Worm (Caenorhabditis elegans) whole organism, mixed stage, embryonic: ENCODE measurements around the gene F23A7.1.

Experiments
- M03D4.4 ChIP-seq: sonication (generic microtip); optimal IDR thresholded peaks from 2 replicates; lab custom pipeline; 2017; ENCODE audit warnings: mild to moderate bottlenecking, missing genetic modification characterization, missing compliant biosample characterization
- bed-3 ChIP-seq: fragments of 200-800 bp; sonication (Bioruptor generic); optimal IDR thresholded peaks from 3 replicates; lab custom pipeline; 2018; ENCODE audit warnings: mild to moderate bottlenecking, missing genetic modification characterization, moderate library complexity, missing compliant biosample characterization
- blmp-1 ChIP-seq: fragments of 150-350 bp; optimal IDR thresholded peaks from 2 replicates; lab custom pipeline; 2014; ENCODE audit warnings: missing biosample characterization, missing genetic modification characterization
- ceh-39 ChIP-seq: fragments of 150-350 bp; optimal IDR thresholded peaks from 2 replicates; lab custom pipeline; 2014; ENCODE audit warnings: missing biosample characterization, missing genetic modification characterization
- ceh-43 ChIP-seq: fragments of 200-800 bp; sonication (Bioruptor generic); optimal IDR thresholded peaks from 2 replicates; lab custom pipeline; 2018; ENCODE audit warnings: mild to moderate bottlenecking, missing genetic modification characterization, moderate library complexity, missing compliant biosample characterization
- ceh-83 ChIP-seq: fragments of 200-800 bp; sonication (Bioruptor generic); optimal IDR thresholded peaks from 2 replicates; lab custom pipeline; 2018; ENCODE audit warnings: mild to moderate bottlenecking, missing genetic modification characterization, missing compliant biosample characterization
- ces-1 ChIP-seq: fragments of 150-350 bp; optimal IDR thresholded peaks from 2 replicates; lab custom pipeline; 2014; ENCODE audit warnings: missing biosample characterization, missing genetic modification reagents, missing genetic modification characterization
- cnd-1 ChIP-seq: fragments of 200-800 bp; sonication (Bioruptor generic); optimal IDR thresholded peaks from 2 replicates; lab custom pipeline; 2018; ENCODE audit warnings: mild to moderate bottlenecking, missing genetic modification characterization, missing compliant biosample characterization
- drap-1 ChIP-seq: fragments of 200-800 bp; sonication (Bioruptor generic); optimal IDR thresholded peaks from 3 replicates; lab custom pipeline; 2018; ENCODE audit warnings: mild to moderate bottlenecking, missing genetic modification characterization, missing compliant biosample characterization
- elt-1 ChIP-seq: sonication (generic microtip); optimal IDR thresholded peaks from 2 replicates; lab custom pipeline; 2017; ENCODE audit warnings: missing genetic modification characterization, mild to moderate bottlenecking, missing compliant biosample characterization, antibody characterized with exemption, moderate library complexity, borderline replicate concordance; ENCODE audit not compliant: insufficient read depth
- elt-3 ChIP-seq: fragments of 150-350 bp; optimal IDR thresholded peaks from 2 replicates; lab custom pipeline; 2014; ENCODE audit warnings: missing biosample characterization, missing genetic modification characterization
- flh-1 ChIP-seq: fragments of 200-800 bp; sonication (Bioruptor generic); optimal IDR thresholded peaks from 2 replicates; lab custom pipeline; 2018; ENCODE audit warnings: mild to moderate bottlenecking, missing genetic modification characterization, moderate library complexity, missing compliant biosample characterization
- ham-2 ChIP-seq: fragments of 200-800 bp; sonication (Bioruptor generic); optimal IDR thresholded peaks from 2 replicates; lab custom pipeline; 2018; ENCODE audit warnings: mild to moderate bottlenecking, missing genetic modification characterization, missing compliant biosample characterization
- hlh-1 ChIP-seq: fragments of 150-350 bp; optimal IDR thresholded peaks from 2 replicates; lab custom pipeline; 2014; ENCODE audit warnings: missing biosample characterization, missing genetic modification reagents, missing genetic modification characterization
- lin-13 ChIP-seq: fragments of 150-350 bp; optimal IDR thresholded peaks from 2 replicates; lab custom pipeline; 2014; ENCODE audit warnings: missing biosample characterization, missing genetic modification characterization
- lin-32 ChIP-seq: fragments of 200-800 bp; sonication (Bioruptor generic); optimal IDR thresholded peaks from 2 replicates; lab custom pipeline; 2018; ENCODE audit warnings: mild to moderate bottlenecking, missing genetic modification characterization, missing compliant biosample characterization
- lsy-2 ChIP-seq: fragments of 150-350 bp; optimal IDR thresholded peaks from 2 replicates; lab custom pipeline; 2014; ENCODE audit warnings: missing biosample characterization, missing genetic modification characterization
- mab-5 ChIP-seq: fragments of 150-350 bp; optimal IDR thresholded peaks from 2 replicates; lab custom pipeline; 2014; ENCODE audit warnings: missing biosample characterization, missing genetic modification characterization
- mep-1 ChIP-seq: fragments of 150-350 bp; optimal IDR thresholded peaks from 2 replicates; lab custom pipeline; 2017; ENCODE audit warnings: missing biosample characterization, missing genetic modification reagents, missing genetic modification characterization, inconsistent platforms
- mls-2 ChIP-seq: sonication (generic microtip); optimal IDR thresholded peaks from 2 replicates; lab custom pipeline; 2016; ENCODE audit warnings: mild to moderate bottlenecking, missing genetic modification characterization, moderate library complexity, missing compliant biosample characterization
- nhr-12 ChIP-seq: fragments of 150-350 bp; optimal IDR thresholded peaks from 2 replicates; lab custom pipeline; 2014; ENCODE audit warnings: missing biosample characterization, missing genetic modification characterization
- nhr-2 ChIP-seq: fragments of 150-350 bp; optimal IDR thresholded peaks from 2 replicates; lab custom pipeline; 2014; ENCODE audit warnings: missing biosample characterization, missing genetic modification characterization
- nhr-237 ChIP-seq: fragments of 150-350 bp; optimal IDR thresholded peaks from 2 replicates; lab custom pipeline; 2014; ENCODE audit warnings: missing biosample characterization, missing genetic modification characterization
- nhr-28 ChIP-seq: fragments of 150-350 bp; optimal IDR thresholded peaks from 2 replicates; lab custom pipeline; 2014; ENCODE audit warnings: missing biosample characterization, missing genetic modification characterization
- nhr-76 ChIP-seq: sonication (generic microtip); optimal IDR thresholded peaks from 2 replicates; lab custom pipeline; 2017; ENCODE audit warnings: missing biosample characterization, missing genetic modification characterization
- pha-4 ChIP-seq: fragments of 150-350 bp; optimal IDR thresholded peaks from 2 replicates; lab custom pipeline; 2018; ENCODE audit warnings: missing biosample characterization, missing genetic modification reagents, missing genetic modification characterization
- sem-2 ChIP-seq: fragments of 200-800 bp; sonication (Bioruptor generic); optimal IDR thresholded peaks from 2 replicates; lab custom pipeline; 2018; ENCODE audit warnings: mild to moderate bottlenecking, missing genetic modification characterization, missing compliant biosample characterization
- snpc-4 ChIP-seq: fragments of 150-350 bp; optimal IDR thresholded peaks from 2 replicates; lab custom pipeline; 2014; ENCODE audit warnings: missing biosample characterization, missing genetic modification characterization
- sptf-1 ChIP-seq: sonication (generic microtip); optimal IDR thresholded peaks from 2 replicates; lab custom pipeline; 2017; ENCODE audit warnings: mild to moderate bottlenecking, missing genetic modification characterization, moderate library complexity, missing compliant biosample characterization
- tbx-8 ChIP-seq: fragments of 200-800 bp; sonication (Bioruptor generic); optimal IDR thresholded peaks from 2 replicates; lab custom pipeline; 2018; ENCODE audit warnings: mild to moderate bottlenecking, missing genetic modification characterization, moderate library complexity, missing compliant biosample characterization
- unc-120 ChIP-seq: sonication (generic microtip); optimal IDR thresholded peaks from 2 replicates; lab custom pipeline; 2017; ENCODE audit warnings: missing genetic modification characterization, missing compliant biosample characterization; ENCODE audit not compliant: poor library complexity, severe bottlenecking
- unc-39 ChIP-seq: fragments of 150-350 bp; optimal IDR thresholded peaks from 2 replicates; lab custom pipeline; 2014; ENCODE audit warnings: missing biosample characterization, missing genetic modification characterization
- unc-62 ChIP-seq: fragments of 150-350 bp; optimal IDR thresholded peaks from 2 replicates; lab custom pipeline; 2014; ENCODE audit warnings: missing biosample characterization, missing genetic modification reagents, missing genetic modification characterization
- zip-8 ChIP-seq: fragments of 150-350 bp; optimal IDR thresholded peaks from 2 replicates; lab custom pipeline; 2014; ENCODE audit warnings: missing biosample characterization, missing genetic modification characterization
- ztf-11 ChIP-seq: fragments of 150-350 bp; optimal IDR thresholded peaks from 2 replicates; lab custom pipeline; 2014; ENCODE audit warnings: missing biosample characterization, missing genetic modification characterization

F23A7.1 gene

DNA sequence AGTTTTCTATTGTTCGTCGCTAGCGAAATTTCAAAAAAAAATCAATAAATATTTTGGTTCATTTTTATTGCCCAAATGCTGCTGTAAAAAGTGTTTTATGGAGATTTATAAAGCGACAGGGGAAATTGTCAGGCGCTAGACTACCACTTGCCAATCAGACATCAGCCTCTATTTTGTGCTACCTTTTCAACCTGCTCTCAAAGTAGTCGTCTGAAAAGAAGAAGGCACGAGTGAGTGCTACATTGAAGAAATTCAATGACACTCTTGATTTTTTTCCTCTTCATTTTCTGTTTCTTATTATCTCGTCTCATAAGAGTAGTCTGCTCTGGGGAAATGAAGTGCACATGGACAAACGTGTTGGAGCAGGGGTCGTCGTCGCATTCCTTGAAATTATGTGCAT, 11.3 kb upstream of the F23A7.1 start:
- TF ChIP-seq drap-1 (GFP tag; lab: Kevin White, UChicago) = no peak
- TF ChIP-seq elt-3 (tag; lab: Kevin White, UChicago) = no peak
- no peak for TF ChIP-seq M03D4.4 (tag; lab: Kevin White, UChicago)
- TF ChIP-seq tbx-8 = no peak
- no peak for TF ChIP-seq hlh-1 (tag; lab: Kevin White, UChicago)
- no peak for TF ChIP-seq mls-2 (tag; lab: Kevin White, UChicago)
- TF ChIP-seq sem-2 = no peak
- TF ChIP-seq lin-13 (tag; lab: Kevin White, UChicago) = no peak
- TF ChIP-seq mep-1 (tag; lab: Kevin White, UChicago) = peak; percentile 61
- no peak for TF ChIP-seq nhr-76 (tag; lab: Kevin White, UChicago)
- peak; percentile 71 for TF ChIP-seq ces-1 (GFP tag; lab: Kevin White, UChicago)
- TF ChIP-seq lin-32 = no peak
- TF ChIP-seq blmp-1 (tag; lab: Kevin White, UChicago) = no peak
- no peak for TF ChIP-seq nhr-28 (tag; lab: Kevin White, UChicago)
- no peak for TF ChIP-seq sptf-1 (tag; lab: Kevin White, UChicago)
- TF ChIP-seq ceh-39 (tag; lab: Kevin White, UChicago) = peak; percentile 27
- no peak for TF ChIP-seq ceh-83 (GFP tag; lab: Kevin White, UChicago)
- peak; percentile 21 for TF ChIP-seq lsy-2 (tag; lab: Kevin White, UChicago)
- no peak for TF ChIP-seq flh-1 (GFP tag; lab: Kevin White, UChicago)
- peak; percentile 33 for TF ChIP-seq unc-120 (tag; lab: Kevin White, UChicago)
- no peak for TF ChIP-seq ceh-43 (GFP tag; lab: Kevin White, UChicago)
- no peak for TF ChIP-seq nhr-2
- no peak for TF ChIP-seq bed-3 (GFP tag; lab: Kevin White, UChicago)
- no peak for TF ChIP-seq ham-2
- TF ChIP-seq cnd-1 = no peak
- TF ChIP-seq zip-8 (tag; lab: Kevin White, UChicago) = no peak
- TF ChIP-seq snpc-4 (tag; lab: Kevin White, UChicago) = no peak
- TF ChIP-seq unc-39 (tag; lab: Kevin White, UChicago) = no peak
- no peak for TF ChIP-seq nhr-12 (tag; lab: Kevin White, UChicago)
- no peak for TF ChIP-seq pha-4 (tag; lab: Kevin White, UChicago)
- no peak for TF ChIP-seq elt-1 (tag; lab: Kevin White, UChicago)
- TF ChIP-seq nhr-237 = peak; percentile 84
- TF ChIP-seq mab-5 (tag; lab: Kevin White, UChicago) = no peak
- peak; percentile 10 for TF ChIP-seq unc-62 (GFP tag; lab: Kevin White, UChicago)
- TF ChIP-seq ztf-11 (tag; lab: Kevin White, UChicago) = no peak

DNA sequence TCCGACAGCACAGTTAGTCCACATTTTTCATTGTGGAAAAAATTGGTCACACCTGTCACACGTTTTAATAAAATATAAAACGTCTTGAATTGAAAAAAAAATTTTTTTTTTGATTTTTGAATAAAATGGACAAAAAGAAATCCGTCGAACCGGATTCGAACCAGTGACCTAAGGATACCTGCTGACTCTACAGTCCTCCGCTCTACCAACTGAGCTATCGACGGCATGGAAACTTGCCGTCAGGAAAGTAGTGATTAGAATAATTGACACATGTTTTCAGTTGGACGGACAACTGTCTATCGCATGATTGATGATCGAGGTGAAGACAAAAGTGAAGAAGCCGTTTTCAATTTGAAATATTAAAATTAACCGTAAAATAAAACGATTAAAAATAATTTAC, 9.1 kb upstream of the F23A7.1 start:
- TF ChIP-seq M03D4.4 (tag; lab: Kevin White, UChicago) = no peak
- TF ChIP-seq ztf-11 (tag; lab: Kevin White, UChicago) = no peak
- TF ChIP-seq sptf-1 (tag; lab: Kevin White, UChicago) = no peak
- no peak for TF ChIP-seq ceh-83 (GFP tag; lab: Kevin White, UChicago)
- TF ChIP-seq nhr-2 = no peak
- no peak for TF ChIP-seq cnd-1
- TF ChIP-seq elt-1 (tag; lab: Kevin White, UChicago) = no peak
- no peak for TF ChIP-seq lin-13 (tag; lab: Kevin White, UChicago)
- no peak for TF ChIP-seq ces-1 (GFP tag; lab: Kevin White, UChicago)
- TF ChIP-seq elt-3 (tag; lab: Kevin White, UChicago) = no peak

DNA sequence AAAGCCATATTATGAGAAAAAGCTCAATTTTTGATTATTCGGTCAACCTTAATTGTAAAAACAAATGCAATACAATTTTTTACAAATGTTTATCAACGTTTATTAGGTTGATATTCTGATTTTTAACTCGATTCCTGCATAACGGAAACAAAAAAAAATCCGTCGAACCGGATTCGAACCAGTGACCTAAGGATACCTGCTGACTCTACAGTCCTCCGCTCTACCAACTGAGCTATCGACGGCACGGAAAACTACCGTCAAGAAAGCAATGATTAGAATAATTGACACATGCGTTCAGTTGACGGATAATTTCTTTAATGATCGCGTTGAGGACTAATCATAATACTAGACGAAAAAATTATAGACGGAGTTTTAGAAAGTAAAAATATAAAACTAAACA, 8.5 kb upstream of the F23A7.1 start:
- TF ChIP-seq tbx-8 (no peak), pha-4 (tag; lab: Kevin White, UChicago) (no peak), ztf-11 (tag; lab: Kevin White, UChicago) (no peak), drap-1 (GFP tag; lab: Kevin White, UChicago) (no peak), unc-62 (GFP tag; lab: Kevin White, UChicago) (no peak), ceh-83 (GFP tag; lab: Kevin White, UChicago) (no peak), ham-2 (no peak), blmp-1 (tag; lab: Kevin White, UChicago) (no peak), unc-120 (tag; lab: Kevin White, UChicago) (no peak), mls-2 (tag; lab: Kevin White, UChicago) (no peak), sptf-1 (tag; lab: Kevin White, UChicago) (no peak), nhr-28 (tag; lab: Kevin White, UChicago) (no peak), zip-8 (tag; lab: Kevin White, UChicago) (no peak)
